Worm (Caenorhabditis elegans) whole organism, mixed stage, embryonic: ENCODE data around the gene gst-7.

ENCODE experiments used
- elt-1 ChIP-seq: sonication (generic microtip); optimal IDR thresholded peaks from 2 replicates; lab custom pipeline; 2017; ENCODE audit warnings: missing genetic modification characterization, mild to moderate bottlenecking, missing compliant biosample characterization, antibody characterized with exemption, moderate library complexity, borderline replicate concordance; ENCODE audit not compliant: insufficient read depth
- lin-13 ChIP-seq: fragments of 150-350 bp; optimal IDR thresholded peaks from 2 replicates; lab custom pipeline; 2014; ENCODE audit warnings: missing biosample characterization, missing genetic modification characterization

DNA sequence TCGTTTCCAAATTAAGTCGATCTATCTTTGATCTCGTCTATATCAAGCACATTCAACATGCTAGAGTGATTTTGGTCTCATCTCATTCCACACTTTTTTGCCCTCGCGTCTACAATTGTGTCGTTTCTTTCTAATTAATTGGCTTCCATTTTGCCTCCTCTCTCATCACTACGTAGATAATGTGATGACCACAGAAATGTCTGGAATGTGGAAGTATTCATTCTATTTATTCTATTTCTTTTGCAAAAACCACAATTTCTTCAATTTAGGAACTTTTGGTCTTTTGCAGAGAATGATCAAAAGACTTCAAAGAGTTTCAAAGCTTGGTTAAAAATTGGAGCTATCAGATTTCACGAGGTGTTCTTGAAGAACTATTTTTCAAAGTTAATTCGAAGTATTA is 33.7 kb downstream of the gst-7 start:
- TF ChIP-seq lin-13: no peak
- no peak for TF ChIP-seq elt-1 (tag; lab: Kevin White, UChicago)
